Worm (Caenorhabditis elegans) whole organism, L4/young adult: ENCODE measurements around the gene srt-54.

Experiments used
- W03F9.2 ChIP-seq: fragments of 150-350 bp; optimal IDR thresholded peaks from 2 replicates; lab custom pipeline; 2014; ENCODE audit warnings: missing biosample characterization, missing genetic modification characterization
- him-1 ChIP-seq: sonication (generic microtip); optimal IDR thresholded peaks from 2 replicates; lab custom pipeline; 2016; ENCODE audit warnings: missing genotype, missing genetic modification reagents, missing genetic modification characterization, missing compliant biosample characterization

DNA sequence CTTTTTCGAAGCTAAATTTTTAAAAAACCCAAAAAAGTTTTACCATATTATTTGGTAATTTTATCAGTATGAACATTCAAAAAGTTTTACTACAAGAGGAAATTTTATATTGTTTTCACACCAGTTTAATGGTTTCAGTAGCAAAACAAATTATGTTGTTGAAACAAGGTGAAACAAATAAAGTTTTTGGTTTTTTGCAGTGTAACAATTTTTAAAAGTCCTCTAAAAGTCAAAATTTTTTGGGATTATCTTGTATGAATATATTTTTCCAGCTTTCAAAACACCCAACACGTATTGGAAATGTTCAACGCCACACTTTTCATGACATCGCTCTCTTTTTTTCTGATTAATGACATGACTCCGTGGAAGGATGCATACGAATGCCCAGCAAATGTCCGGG is at the start of gene srt-54:
- TF ChIP-seq him-1 (tag; lab: Kevin White, UChicago) (no peak), W03F9.2 (tag; lab: Kevin White, UChicago) (no peak)
